Worm (Caenorhabditis elegans): ENCODE measurements around the gene symk-1.
"Not testable (repeated sequence)": the region's sequence is repeated elsewhere in the genome, so short reads cannot be mapped to it uniquely, and the experiment has no call there.

symk-1 gene

ce11 chrV:8569841-8570361 is at the start of gene symk-1, which contains the start of gene F25G6.9:
TSS of gene symk-1 (plus strand) at chrV:8570311.
TSS of gene F25G6.9 (minus strand) at chrV:8570000.
- TF ChIP-seq unc-62 (GFP tag; optimal IDR thresholded peaks at IDR 0.05): no peak

DNA sequence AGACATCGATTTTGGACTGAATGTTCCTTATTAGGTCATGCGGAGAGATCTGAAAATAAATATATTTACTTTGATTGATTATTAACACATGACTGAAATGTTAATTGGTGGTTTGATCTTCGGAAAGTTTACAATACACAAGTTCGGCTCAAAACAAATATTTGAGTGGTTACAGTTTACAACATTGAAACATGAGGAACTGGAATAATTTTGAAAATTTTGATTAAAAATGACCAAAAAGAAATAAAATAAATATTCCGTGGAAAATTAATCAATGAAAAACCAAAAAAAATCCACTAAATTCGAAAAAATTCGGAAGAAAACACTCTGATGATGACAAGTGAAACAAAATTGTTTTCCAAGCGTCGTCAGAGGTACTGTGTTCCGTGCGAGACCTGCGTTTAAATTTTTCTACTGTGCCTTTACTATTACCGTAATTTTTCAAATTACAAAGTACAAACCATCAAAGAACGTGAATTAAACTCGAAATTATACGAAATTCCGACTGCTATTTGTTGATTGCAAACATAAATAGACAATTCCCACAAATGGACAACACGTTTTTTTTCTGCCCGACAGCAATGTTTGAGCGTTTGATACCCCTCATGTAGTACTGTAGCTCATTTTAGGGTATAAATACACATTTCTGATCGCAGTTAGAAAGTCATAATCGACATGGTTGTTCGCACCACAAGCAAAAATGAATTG is 49.1 kb upstream of the symk-1 start, which contains the start of the genes F45F2.11 and otpl-7:
F45F2.11 (minus strand) TSS at position 51 of the 708 bp plus-strand sequence.
otpl-7 (plus strand) TSS at position 658 of the 708 bp plus-strand sequence.
- TF ChIP-seq unc-62 (GFP tag; optimal IDR thresholded peaks at IDR 0.05): no peak

DNA sequence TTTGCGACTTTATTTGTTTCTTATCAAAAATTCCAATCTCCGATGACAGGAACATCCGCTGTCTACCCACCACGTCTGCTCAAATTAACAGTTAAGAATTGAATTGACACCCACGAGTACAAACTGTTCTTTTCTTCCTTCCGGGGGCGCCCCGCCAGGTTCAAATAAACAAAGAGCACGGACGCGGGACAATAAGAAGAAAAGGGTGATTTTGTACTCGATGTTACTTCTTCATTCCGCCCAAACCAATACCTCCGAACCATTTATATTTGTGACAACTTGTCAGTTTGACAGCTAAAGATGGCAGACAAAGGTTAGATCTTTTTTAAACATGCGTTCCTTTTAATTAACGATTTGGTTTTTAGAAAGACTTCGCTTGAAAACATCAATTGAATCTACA is 44.3 kb upstream of the symk-1 start, which contains the start of gene otpl-6:
otpl-6 (plus strand) TSS at position 301 of the 400 bp plus-strand sequence.
- TF ChIP-seq unc-62 (GFP tag; optimal IDR thresholded peaks at IDR 0.05): no peak

ce11 chrV:8529219-8529618 is 40.9 kb upstream of the symk-1 start, which contains the start of gene otpl-5:
TSS of gene otpl-5 (plus strand) at chrV:8529519.
- TF ChIP-seq unc-62 (GFP tag; optimal IDR thresholded peaks at IDR 0.05): no peak

DNA sequence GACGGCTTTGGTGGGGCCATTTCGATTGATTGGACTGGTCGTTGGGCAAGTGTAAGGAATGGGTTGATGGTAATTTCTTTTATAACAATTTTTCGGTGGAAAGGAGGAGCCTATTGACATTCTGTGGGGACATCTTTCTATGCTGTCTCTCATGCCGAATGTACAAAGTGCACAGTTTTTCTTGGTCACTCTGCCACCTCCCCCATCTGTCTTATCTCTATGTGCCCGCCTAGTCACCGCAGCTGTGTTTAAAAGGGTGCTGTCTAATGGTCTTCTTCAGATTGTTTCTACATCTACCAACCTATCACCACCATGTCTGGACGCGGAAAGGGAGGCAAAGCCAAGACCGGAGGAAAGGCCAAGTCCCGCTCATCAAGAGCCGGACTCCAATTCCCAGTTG is 37.0 kb upstream of the symk-1 start, which contains the start of the genes his-8 and his-7:
his-8 (minus strand) TSS at position 20 of the 400 bp plus-strand sequence.
his-7 (plus strand) TSS at position 313 of the 400 bp plus-strand sequence.
- not testable (repeated sequence) for TF ChIP-seq unc-62 (GFP tag; optimal IDR thresholded peaks at IDR 0.05)

DNA sequence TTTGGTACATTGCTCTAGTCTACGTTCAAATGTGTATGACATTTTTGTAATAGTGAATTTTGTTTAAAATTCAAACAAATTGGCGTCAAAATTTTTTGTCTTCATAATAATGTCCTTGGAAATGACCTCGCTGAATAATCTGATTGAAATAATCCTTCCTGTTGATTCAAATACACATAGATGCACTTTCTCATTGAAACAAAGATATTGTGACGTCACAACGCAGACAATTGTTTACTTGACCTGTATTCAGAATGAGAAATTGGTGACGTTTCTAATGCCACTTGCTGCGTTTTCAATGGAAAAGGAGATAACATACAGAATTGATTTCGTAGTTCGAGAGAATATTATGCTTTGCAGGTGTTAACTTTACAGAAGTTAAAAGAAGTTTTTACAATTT is 36.2 kb upstream of the symk-1 start:
- no peak for TF ChIP-seq unc-62 (GFP tag; optimal IDR thresholded peaks at IDR 0.05)

DNA sequence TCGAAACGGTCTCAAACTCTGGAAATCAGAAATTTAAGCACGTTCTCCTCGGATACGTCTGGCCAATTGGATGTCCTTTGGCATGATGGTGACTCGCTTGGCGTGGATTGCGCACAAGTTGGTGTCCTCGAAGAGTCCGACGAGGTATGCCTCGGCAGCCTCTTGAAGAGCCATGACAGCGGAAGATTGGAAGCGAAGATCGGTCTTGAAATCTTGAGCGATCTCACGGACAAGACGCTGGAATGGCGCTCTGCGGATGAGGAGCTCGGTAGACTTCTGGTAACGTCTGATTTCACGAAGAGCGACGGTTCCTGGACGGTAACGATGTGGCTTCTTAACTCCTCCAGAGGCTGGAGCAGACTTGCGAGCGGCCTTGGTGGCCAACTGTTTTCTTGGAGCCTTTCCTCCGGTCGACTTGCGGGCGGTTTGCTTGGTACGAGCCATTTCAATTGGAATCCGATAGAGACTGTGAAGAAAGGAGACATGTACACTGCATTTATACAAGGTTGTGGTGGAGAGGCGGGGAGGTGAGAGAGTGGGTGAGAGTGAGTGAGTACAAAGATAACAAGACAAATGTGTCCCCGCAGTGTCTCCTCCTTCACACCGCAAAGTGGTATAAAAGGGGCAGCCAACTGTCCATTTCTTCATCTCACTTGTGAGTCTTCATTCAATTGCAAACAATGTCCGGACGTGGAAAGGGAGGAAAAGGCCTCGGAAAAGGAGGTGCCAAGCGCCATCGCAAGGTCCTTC is 35.4 kb upstream of the symk-1 start, which contains the start of the genes his-6 and his-5:
his-6 (minus strand) TSS at position 444 of the 750 bp plus-strand sequence.
his-5 (plus strand) TSS at position 681 of the 750 bp plus-strand sequence.
- TF ChIP-seq unc-62 (GFP tag; optimal IDR thresholded peaks at IDR 0.05): not testable (repeated sequence)

DNA sequence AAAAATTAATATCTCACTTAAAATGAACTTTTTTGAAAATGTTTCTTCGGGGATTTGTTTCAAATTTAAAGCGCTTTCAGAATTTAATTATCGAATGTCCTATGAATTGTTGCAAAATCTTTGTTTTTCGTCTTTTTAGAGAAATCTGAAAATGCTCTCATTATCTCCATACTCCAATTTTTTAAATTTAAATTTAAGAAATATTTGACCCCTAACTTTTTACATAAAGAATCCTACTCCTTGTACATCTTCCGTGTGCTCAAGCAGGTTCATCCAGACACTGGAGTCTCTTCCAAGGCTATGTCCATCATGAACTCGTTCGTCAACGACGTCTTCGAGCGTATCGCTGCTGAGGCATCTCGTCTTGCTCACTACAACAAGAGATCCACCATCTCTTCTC is 33.9 kb upstream of the symk-1 start, which contains the start of gene his-39:
his-39 (plus strand) TSS at position 301 of the 400 bp plus-strand sequence.
- no peak for TF ChIP-seq unc-62 (GFP tag; optimal IDR thresholded peaks at IDR 0.05)

DNA sequence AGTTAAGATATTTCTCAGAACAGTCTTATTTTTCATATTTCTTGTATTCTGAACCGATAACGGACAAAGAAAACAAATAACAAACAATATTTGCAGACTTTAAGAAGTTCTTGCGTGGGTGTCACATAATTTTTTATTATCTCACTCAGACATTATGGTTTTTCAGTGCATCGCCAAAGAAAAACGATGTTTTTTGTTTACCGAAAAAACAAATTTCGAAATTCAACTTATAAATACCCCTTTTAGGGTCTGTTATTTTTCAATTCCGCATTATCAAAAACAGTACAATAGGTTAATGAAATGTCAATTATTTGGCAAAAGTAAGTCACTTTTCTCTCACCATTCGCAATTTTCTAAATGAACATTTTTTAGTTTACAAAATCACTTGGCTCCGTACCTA is 33.1 kb upstream of the symk-1 start, which contains the start of gene otpl-4:
otpl-4 (plus strand) TSS at position 301 of the 400 bp plus-strand sequence.
- TF ChIP-seq unc-62 (GFP tag; optimal IDR thresholded peaks at IDR 0.05): no peak

- TF ChIP-seq unc-62 (GFP tag; optimal IDR thresholded peaks at IDR 0.05): no peak
These were observed 24.4 kb upstream of the symk-1 start, which contains the start of the genes slc-17.8 and asns-1 for ce11 chrV:8545531-8546224. TSS of gene slc-17.8 (minus strand) at chrV:8545581. TSS of gene asns-1 (plus strand) at chrV:8546174.

DNA sequence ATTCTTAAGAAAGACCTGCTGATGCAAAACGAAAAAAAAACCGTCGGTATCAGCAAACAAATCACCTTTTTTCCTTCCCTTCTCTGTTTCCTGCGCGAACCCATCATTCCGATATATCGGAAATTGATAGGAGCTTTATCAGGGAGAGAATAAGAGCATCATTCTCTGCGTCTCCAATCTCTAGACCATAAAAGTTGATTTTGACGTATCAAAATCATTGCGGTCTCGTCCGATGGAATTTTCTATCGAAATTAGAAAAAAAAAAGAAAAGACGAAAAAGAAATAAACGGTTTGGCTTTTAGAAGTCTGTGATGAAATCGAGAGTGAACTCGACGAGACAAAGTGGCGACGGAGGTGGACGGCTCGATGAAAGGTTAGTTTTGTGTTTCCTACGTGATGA is 21.1 kb upstream of the symk-1 start, which contains the start of gene stdh-4:
stdh-4 (plus strand) TSS at position 301 of the 400 bp plus-strand sequence.
- TF ChIP-seq unc-62 (GFP tag; optimal IDR thresholded peaks at IDR 0.05): no peak

ce11 chrV:8552460-8552859 is 17.7 kb upstream of the symk-1 start, which contains the start of gene acr-15:
TSS of gene acr-15 (plus strand) at chrV:8552695.
- no peak for TF ChIP-seq unc-62 (GFP tag; optimal IDR thresholded peaks at IDR 0.05)

ce11 chrV:8555955-8556354 is 14.2 kb upstream of the symk-1 start:
- no peak for TF ChIP-seq unc-62 (GFP tag; optimal IDR thresholded peaks at IDR 0.05)

DNA sequence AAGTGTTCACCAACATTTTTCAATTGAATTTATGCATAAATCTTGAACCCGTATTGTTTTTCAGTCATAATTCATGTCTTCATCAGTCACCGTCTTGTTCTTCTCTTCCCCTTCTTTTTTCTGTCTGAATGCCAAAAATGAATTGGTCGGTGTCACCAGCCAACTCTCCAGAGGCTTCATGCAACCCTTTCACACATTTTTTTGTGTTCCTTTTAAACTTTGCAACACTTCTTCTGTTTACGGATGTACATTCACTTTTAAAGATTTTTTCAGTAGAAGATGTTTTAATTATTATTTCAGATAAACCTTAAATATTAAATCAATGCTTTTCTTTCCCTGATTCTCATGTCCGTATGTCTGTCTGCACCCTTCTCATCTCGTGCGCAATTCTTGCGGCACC is 9.2 kb upstream of the symk-1 start, which contains the start of gene acr-16:
acr-16 (plus strand) TSS at position 301 of the 400 bp plus-strand sequence.
- no peak for TF ChIP-seq unc-62 (GFP tag; optimal IDR thresholded peaks at IDR 0.05)

DNA sequence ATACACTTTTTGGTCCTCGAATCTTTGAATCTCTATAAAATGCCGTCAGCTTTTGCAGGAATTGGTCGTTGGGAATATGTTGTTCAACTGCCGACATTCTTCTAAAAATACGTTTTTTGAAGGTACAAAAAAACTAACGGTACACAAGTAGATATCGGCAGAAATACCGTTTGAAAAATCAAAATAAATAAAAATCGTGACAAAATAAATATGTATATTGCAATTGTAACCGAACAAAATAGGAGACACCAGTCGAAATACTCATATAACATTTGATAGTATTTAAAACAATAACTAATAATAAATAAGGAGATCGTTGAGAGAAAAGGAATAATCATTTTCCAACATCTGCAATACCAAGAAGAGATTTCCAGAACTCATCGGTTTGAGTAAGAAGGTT is 5.0 kb upstream of the symk-1 start, which contains the start of gene F25G6.8:
F25G6.8 (minus strand) TSS at position 101 of the 400 bp plus-strand sequence.
- TF ChIP-seq unc-62 (GFP tag; optimal IDR thresholded peaks at IDR 0.05): no peak

All from whole organism, dauer.